Worm (Caenorhabditis elegans): ENCODE measurements around the gene aps-1.

ce11 chrV:6000368-6000802 is 17.4 kb upstream of the aps-1 start:
- TF ChIP-seq fos-1 (tag; optimal IDR thresholded peaks at IDR 0.05) (no peak), nhr-11 (tag; optimal IDR thresholded peaks at IDR 0.05) (peak; percentile 9), nhr-21 (tag; optimal IDR thresholded peaks at IDR 0.05) (peak; percentile 96), nhr-237 (tag; optimal IDR thresholded peaks at IDR 0.05) (no peak), elt-1 (tag; optimal IDR thresholded peaks at IDR 0.05) (no peak)
